Fruit fly (Drosophila melanogaster) whole organism, prepupa: ENCODE results near the gene CG17996.

Experiments used
- Blimp-1 ChIP-seq: fragments of 200-800 bp; sonication (Bioruptor generic); optimal IDR thresholded peaks from 3 replicates; lab custom pipeline; 2017; ENCODE audit warnings: missing biosample characterization, missing genetic modification characterization, mild to moderate bottlenecking, moderate library complexity, missing genetic modification reagents
- CG11294 ChIP-seq: fragments of 200-800 bp; sonication (Bioruptor generic); IDR thresholded peaks from 2 replicates; pipeline ENCODE4 v1.3.6; 2022; ENCODE audit warnings: missing biosample characterization, missing genetic modification characterization
- CG1621 ChIP-seq: fragments of 200-800 bp; sonication (Bioruptor generic); optimal IDR thresholded peaks from 3 replicates; lab custom pipeline; 2018; ENCODE audit warnings: missing biosample characterization, mild to moderate bottlenecking, missing genetic modification characterization
- CG34406 ChIP-seq: fragments of 200-800 bp; sonication (Bioruptor generic); optimal IDR thresholded peaks from 3 replicates; lab custom pipeline; 2016; ENCODE audit warnings: missing biosample characterization, missing genetic modification characterization
- CG6163 ChIP-seq: fragments of 200-800 bp; sonication (Bioruptor generic); IDR thresholded peaks from 3 replicates; pipeline ENCODE4 v1.3.6; 2022; ENCODE audit warnings: missing biosample characterization, missing genetic modification characterization
- CG6276 ChIP-seq: fragments of 200-800 bp; sonication (Bioruptor generic); optimal IDR thresholded peaks from 2 replicates; lab custom pipeline; 2017; ENCODE audit warnings: missing biosample characterization, mild to moderate bottlenecking, missing genetic modification characterization
- CG8319 ChIP-seq: fragments of 200-800 bp; sonication (Bioruptor generic); optimal IDR thresholded peaks from 3 replicates; lab custom pipeline; 2016; ENCODE audit warnings: missing biosample characterization, missing genetic modification characterization
- Sox102F ChIP-seq: fragments of 200-800 bp; sonication (Bioruptor generic); optimal IDR thresholded peaks from 2 replicates; lab custom pipeline; 2016; ENCODE audit warnings: missing biosample characterization, mild to moderate bottlenecking, missing genetic modification characterization
- achi ChIP-seq: fragments of 200-800 bp; sonication (Bioruptor generic); optimal IDR thresholded peaks from 3 replicates; lab custom pipeline; 2016; ENCODE audit warnings: missing biosample characterization, missing genetic modification characterization
- fkh ChIP-seq: fragments of 200-800 bp; sonication (Bioruptor generic); optimal IDR thresholded peaks from 3 replicates; lab custom pipeline; 2017; ENCODE audit warnings: missing biosample characterization, mild to moderate bottlenecking, missing genetic modification characterization, moderate library complexity
- lz ChIP-seq: fragments of 200-800 bp; sonication (Bioruptor generic); optimal IDR thresholded peaks from 3 replicates; lab custom pipeline; 2016; ENCODE audit warnings: missing biosample characterization, missing genetic modification characterization
- svp ChIP-seq: fragments of 200-800 bp; sonication (Bioruptor generic); peaks from one replicate; lab custom pipeline; 2016; ENCODE audit warnings: missing biosample characterization, missing genetic modification characterization
- vri ChIP-seq: fragments of 200-800 bp; sonication (Bioruptor generic); optimal IDR thresholded peaks from 3 replicates; lab custom pipeline; 2016; ENCODE audit warnings: missing biosample characterization, mild to moderate bottlenecking, missing genetic modification characterization

DNA sequence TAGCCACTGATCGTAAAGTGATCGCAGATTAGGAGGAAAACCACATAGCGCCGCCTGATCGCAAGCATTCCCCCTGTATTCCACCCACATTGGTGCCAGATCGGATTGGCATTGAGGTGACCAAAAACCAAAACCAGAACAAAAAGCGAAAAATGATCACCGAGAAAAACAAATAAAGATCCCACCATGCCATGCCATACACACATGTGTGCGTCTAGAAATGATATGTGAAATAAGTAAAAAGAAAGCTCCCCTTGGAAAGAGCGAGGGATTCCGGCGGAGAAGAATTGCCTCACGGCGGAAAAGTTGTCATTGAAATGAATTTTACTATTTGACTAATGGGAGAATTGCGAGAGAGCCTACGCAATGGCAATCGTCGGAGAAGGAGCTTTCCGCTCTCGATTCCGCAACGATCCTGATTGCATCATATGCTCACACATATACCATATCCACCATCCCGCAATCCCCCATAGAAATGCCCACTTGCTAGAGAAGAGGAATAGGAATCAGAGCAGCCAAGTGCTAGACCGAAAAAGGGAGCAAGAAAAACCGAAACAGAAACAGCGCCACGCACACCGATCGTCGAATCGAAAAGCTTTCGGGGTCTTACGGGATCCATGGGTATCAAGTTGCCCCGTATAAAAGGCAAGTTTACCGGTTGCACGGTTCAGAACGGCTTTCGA, 35.4 kb upstream of the CG17996 start, which contains the start of gene Mhc:
- TF ChIP-seq CG8319 (GFP tag; lab: Kevin White, UChicago) (no peak), CG11294 (no peak), CG6276 (GFP tag; lab: Kevin White, UChicago) (no peak), lz (GFP tag; lab: Kevin White, UChicago) (no peak), achi (GFP tag; lab: Kevin White, UChicago) (no peak), CG6163 (GFP tag; lab: Robert Waterston, UW) (no peak), svp (GFP tag; lab: Kevin White, UChicago) (no peak), Sox102F (no peak), CG34406 (GFP tag; lab: Kevin White, UChicago) (no peak), vri (GFP tag; lab: Kevin White, UChicago) (no peak), CG1621 (no peak), Blimp-1 (no peak), fkh (GFP tag; lab: Kevin White, UChicago) (no peak)
